Worm (Caenorhabditis elegans): ENCODE results near the gene nspb-10.

ce11 chrII:14573315-14573714 is 14.7 kb downstream of the nspb-10 start, which contains the start of gene madf-5:
- TF ChIP-seq nhr-11 (tag; optimal IDR thresholded peaks at IDR 0.05) (no peak), ztf-4 (tag; optimal IDR thresholded peaks at IDR 0.05) (no peak), pqm-1 (tag; optimal IDR thresholded peaks at IDR 0.05) (no peak), zag-1 (tag; optimal IDR thresholded peaks at IDR 0.05) (no peak), mdl-1 (tag; optimal IDR thresholded peaks at IDR 0.05) (no peak), lin-15B (tag; optimal IDR thresholded peaks at IDR 0.05) (no peak), snpc-4 (tag; optimal IDR thresholded peaks at IDR 0.05) (no peak), lin-39 (tag; optimal IDR thresholded peaks at IDR 0.05) (no peak), fkh-10 (GFP tag; optimal IDR thresholded peaks at IDR 0.05) (no peak), ama-1 (optimal IDR thresholded peaks at IDR 0.05) (no peak), aly-2 (tag; optimal IDR thresholded peaks at IDR 0.05) (no peak), fos-1 (tag; optimal IDR thresholded peaks at IDR 0.05) (no peak), nhr-77 (tag; optimal IDR thresholded peaks at IDR 0.05) (no peak), pha-4 (tag; optimal IDR thresholded peaks at IDR 0.05) (no peak)

Measured in whole organism, L3 larva.